Worm (Caenorhabditis elegans) whole organism, young adult: ENCODE data around the gene F55C12.2.

ENCODE experiments used
- B0035.1 ChIP-seq: sonication (generic microtip); optimal IDR thresholded peaks from 2 replicates; lab custom pipeline; 2016; ENCODE audit warnings: missing genetic modification characterization, mild to moderate bottlenecking, missing compliant biosample characterization, missing genotype, missing genetic modification reagents
- F55B11.4 ChIP-seq: sonication (generic microtip); optimal IDR thresholded peaks from 2 replicates; lab custom pipeline; 2016; ENCODE audit warnings: missing compliant biosample characterization, missing genetic modification characterization, borderline replicate concordance; ENCODE audit not compliant: insufficient read depth
- Y95B8A.8 ChIP-seq: fragments of 200-800 bp; sonication (Bioruptor generic); IDR thresholded peaks from 2 replicates; pipeline ENCODE4 v1.3.6; 2022; ENCODE audit warnings: missing genetic modification reagents, missing genetic modification characterization, missing compliant biosample characterization
- athp-1 ChIP-seq: sonication (generic microtip); optimal IDR thresholded peaks from 2 replicates; lab custom pipeline; 2017; ENCODE audit warnings: mild to moderate bottlenecking, missing genetic modification characterization, missing compliant biosample characterization
- ets-4 ChIP-seq: fragments of 200-800 bp; sonication (Bioruptor generic); optimal IDR thresholded peaks from 2 replicates; lab custom pipeline; 2018; ENCODE audit warnings: mild to moderate bottlenecking, missing genetic modification characterization, missing compliant biosample characterization
- hsf-1 ChIP-seq: fragments of 200-800 bp; sonication (Bioruptor generic); IDR thresholded peaks from 2 replicates; pipeline ENCODE4 v1.3.6; 2022; ENCODE audit warnings: missing genetic modification reagents, missing genetic modification characterization, missing compliant biosample characterization
- nfya-1 ChIP-seq: sonication (generic microtip); optimal IDR thresholded peaks from 2 replicates; lab custom pipeline; 2017; ENCODE audit warnings: antibody characterized with exemption, missing compliant biosample characterization, missing genetic modification characterization, borderline replicate concordance; ENCODE audit not compliant: insufficient read depth
- nhr-27 ChIP-seq: fragments of 200-800 bp; sonication (Bioruptor generic); optimal IDR thresholded peaks from 2 replicates; lab custom pipeline; 2018; ENCODE audit warnings: mild to moderate bottlenecking, missing genetic modification characterization, moderate library complexity, missing compliant biosample characterization
- pha-4 ChIP-seq: fragments of 150-350 bp; sonication (generic microtip); optimal IDR thresholded peaks from 2 replicates; lab custom pipeline; 2014; ENCODE audit warnings: missing biosample characterization, missing genetic modification reagents, missing genetic modification characterization
- unc-62 ChIP-seq: fragments of 150-350 bp; optimal IDR thresholded peaks from 2 replicates; lab custom pipeline; 2014; ENCODE audit warnings: missing biosample characterization, missing genetic modification reagents, missing genetic modification characterization

- TF ChIP-seq B0035.1 (no peak), nhr-27 (no peak), hsf-1 (GFP tag; lab: Robert Waterston, UW) (no peak), F55B11.4 (tag; lab: Kevin White, UChicago) (no peak), ets-4 (GFP tag; lab: Kevin White, UChicago) (no peak), unc-62 (GFP tag; lab: Kevin White, UChicago) (no peak), Y95B8A.8 (GFP tag; lab: Robert Waterston, UW) (no peak), nfya-1 (tag; lab: Kevin White, UChicago) (no peak), athp-1 (tag; lab: Kevin White, UChicago) (no peak), pha-4 (tag; lab: Kevin White, UChicago) (no peak)
Observed at ce11 chrII:5895870-5896269, 19.3 kb downstream of the F55C12.2 start, which contains the start of gene F59G1.4.
